Fruit fly (Drosophila melanogaster): Measurements from ENCODE around the gene CG34448.
A peak's percentile ranks its signal among the peaks of the same experiment; 100 is the strongest.

CG34448 gene

DNA sequence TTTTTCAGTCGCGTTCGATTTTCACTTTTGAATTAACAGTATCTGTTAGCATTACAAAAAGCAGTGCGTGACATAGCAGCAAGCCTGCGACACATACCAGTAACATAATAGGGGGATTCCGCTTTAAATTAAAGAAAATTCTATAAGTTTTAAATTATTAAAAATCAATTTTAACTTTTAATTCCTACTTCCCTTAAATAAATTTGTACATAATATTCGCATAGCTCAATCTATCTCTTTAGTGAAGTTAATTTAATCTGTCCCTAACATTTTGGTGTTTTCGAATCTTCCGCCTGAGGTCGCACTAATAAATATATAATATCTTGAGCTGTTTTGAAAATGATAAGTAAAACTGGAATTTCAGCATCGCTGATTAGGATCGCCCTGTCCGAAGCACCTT lies 2.7 kb upstream of the CG34448 start, which contains the start of gene CG9886 (continued):
- TF ChIP-seq vri (GFP tag; optimal IDR thresholded peaks at IDR 0.05), result peak; percentile 37
- peak; percentile 62 for TF ChIP-seq Smox (GFP tag; optimal IDR thresholded peaks at IDR 0.05)
- peak; percentile 73 for TF ChIP-seq CG3032 (tag; optimal IDR thresholded peaks at IDR 0.05)
- TF ChIP-seq CG16779 (tag; optimal IDR thresholded peaks at IDR 0.05), result no peak
- TF ChIP-seq net (GFP tag; optimal IDR thresholded peaks at IDR 0.05), result peak; percentile 22
- no peak for TF ChIP-seq CG6276 (GFP tag; optimal IDR thresholded peaks at IDR 0.05)
- TF ChIP-seq CG9139 (GFP tag; optimal IDR thresholded peaks at IDR 0.05), result no peak
- TF ChIP-seq CG10669 (GFP tag; optimal IDR thresholded peaks at IDR 0.05), result peak; percentile 43
- TF ChIP-seq Ets21C (GFP tag; optimal IDR thresholded peaks at IDR 0.05), result peak; percentile 7
- TF ChIP-seq CG4318 (GFP tag; optimal IDR thresholded peaks at IDR 0.05), result no peak
- TF ChIP-seq Hr38 (GFP tag; optimal IDR thresholded peaks at IDR 0.05), result no peak
- TF ChIP-seq cyc (GFP tag; optimal IDR thresholded peaks at IDR 0.05), result peak; percentile 42
- no peak for TF ChIP-seq Eip93F (GFP tag; optimal IDR thresholded peaks at IDR 0.05)
- no peak for TF ChIP-seq CG11762 (GFP tag; optimal IDR thresholded peaks at IDR 0.05; ENCODE audit: insufficient read depth)
- peak; percentile 41 for TF ChIP-seq CG3919 (GFP tag; optimal IDR thresholded peaks at IDR 0.05)
- TF ChIP-seq achi (GFP tag; optimal IDR thresholded peaks at IDR 0.05), result peak; percentile 45
- no peak for TF ChIP-seq fd85E (GFP tag; optimal IDR thresholded peaks at IDR 0.05)
- peak; percentile 50 for TF ChIP-seq CG32006 (GFP tag; optimal IDR thresholded peaks at IDR 0.05)
- TF ChIP-seq CG15336 (GFP tag; IDR thresholded peaks at IDR 0.05), result peak; percentile 60
- peak; percentile 63 for TF ChIP-seq eg (GFP tag; IDR thresholded peaks at IDR 0.05)
- TF ChIP-seq CG1621 (tag; optimal IDR thresholded peaks at IDR 0.05), result no peak
- peak; percentile 23 for TF ChIP-seq Eip75B (GFP tag; optimal IDR thresholded peaks at IDR 0.05)
- TF ChIP-seq lz (GFP tag; optimal IDR thresholded peaks at IDR 0.05), result peak; percentile 52
- TF ChIP-seq fkh (GFP tag; optimal IDR thresholded peaks at IDR 0.05), result no peak
- TF ChIP-seq Hr39 (GFP tag; optimal IDR thresholded peaks at IDR 0.05), result peak; percentile 34
- TF ChIP-seq Lpt (GFP tag; optimal IDR thresholded peaks at IDR 0.05), result peak; percentile 3
- 0 out of 3 replicates have a peak, but pooled peaks have one; percentile 11 for TF ChIP-seq CG6163 (GFP tag; IDR thresholded peaks at IDR 0.05)
- TF ChIP-seq Sox14 (GFP tag; optimal IDR thresholded peaks at IDR 0.05), result peak; percentile 34
- peak; percentile 49 for TF ChIP-seq CG34406 (GFP tag; optimal IDR thresholded peaks at IDR 0.05)

- TF ChIP-seq Blimp-1 (GFP tag; optimal IDR thresholded peaks at IDR 0.05) (no peak), svp (GFP tag) (no peak), achi (GFP tag; optimal IDR thresholded peaks at IDR 0.05) (no peak), CG8119 (GFP tag; IDR thresholded peaks at IDR 0.05) (no peak), lz (GFP tag; optimal IDR thresholded peaks at IDR 0.05) (no peak), CG9139 (GFP tag; optimal IDR thresholded peaks at IDR 0.05) (no peak), topi (GFP tag; optimal IDR thresholded peaks at IDR 0.05) (no peak), CG3032 (tag; optimal IDR thresholded peaks at IDR 0.05) (no peak), Eip78C (GFP tag) (no peak)
Measured at dm6 chr2L:2419913-2420312, 2.1 kb upstream of the CG34448 start, which contains the start of gene CG34447. CG34447 (minus strand) TSS chr2L:2420013.

DNA sequence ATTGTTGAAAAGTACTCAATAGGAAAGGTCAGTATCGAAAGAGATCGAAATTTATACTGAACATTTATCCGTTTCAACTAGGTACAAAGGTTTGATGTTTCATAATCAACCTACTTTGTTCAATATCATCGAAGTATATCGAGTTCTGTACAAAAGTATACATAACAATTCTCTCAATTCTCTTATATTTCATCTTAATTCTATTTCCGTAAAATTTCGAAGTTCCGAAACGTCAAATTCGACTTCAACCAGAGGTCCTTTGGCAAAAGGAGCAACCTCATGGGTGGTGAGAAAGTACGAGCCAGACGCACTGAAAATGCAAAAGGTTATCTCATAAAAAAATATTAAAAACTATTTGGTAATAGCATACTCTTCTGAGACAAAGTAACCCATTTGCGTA lies 1.1 kb downstream of the CG34448 start, which contains the start of gene CG31948:
TSS of gene CG31948 (minus strand) at position 101 of the 400 bp plus-strand sequence.
- no peak for TF ChIP-seq Smox (GFP tag; optimal IDR thresholded peaks at IDR 0.05)
- TF ChIP-seq Hr4 (GFP tag; optimal IDR thresholded peaks at IDR 0.05), result no peak

DNA sequence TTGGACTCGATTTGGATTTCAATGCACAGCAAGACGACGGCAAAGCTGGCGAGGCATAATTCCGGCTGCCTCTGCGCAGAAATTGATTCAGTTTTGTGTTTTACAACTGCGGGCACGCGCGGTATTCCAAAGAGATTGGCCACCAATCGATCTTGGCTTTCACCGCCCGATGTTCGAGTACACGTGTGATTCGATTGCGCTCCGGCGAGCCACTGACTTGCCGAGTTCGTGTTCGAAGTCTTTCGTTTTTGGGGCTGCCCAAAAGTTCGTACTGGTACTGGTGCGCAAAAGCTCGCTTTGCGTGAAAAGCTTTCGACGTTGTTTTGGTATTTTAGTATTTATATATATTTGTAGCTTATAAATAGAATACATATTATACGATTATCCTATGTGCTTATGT lies 2.7 kb downstream of the CG34448 start, which contains the start of gene CG18641:
TSS of gene CG18641 (minus strand) at position 214 of the 400 bp plus-strand sequence.
- TF ChIP-seq CG6163 (GFP tag; IDR thresholded peaks at IDR 0.05), result 0 out of 3 replicates have a peak, but pooled peaks have one; percentile 20
- peak; percentile 15 for TF ChIP-seq svp (GFP tag)
- TF ChIP-seq CG11294 (GFP tag; IDR thresholded peaks at IDR 0.05), result no peak
- TF ChIP-seq CG1621 (tag; optimal IDR thresholded peaks at IDR 0.05), result no peak
- no peak for TF ChIP-seq CG4318 (GFP tag; optimal IDR thresholded peaks at IDR 0.05)
- TF ChIP-seq net (GFP tag; optimal IDR thresholded peaks at IDR 0.05), result no peak
- TF ChIP-seq Met (GFP tag; optimal IDR thresholded peaks at IDR 0.05), result no peak
- TF ChIP-seq Hr39 (GFP tag; optimal IDR thresholded peaks at IDR 0.05), result no peak
